Worm (Caenorhabditis elegans): Measurements from ENCODE around the gene Y59H11AR.3.

DNA sequence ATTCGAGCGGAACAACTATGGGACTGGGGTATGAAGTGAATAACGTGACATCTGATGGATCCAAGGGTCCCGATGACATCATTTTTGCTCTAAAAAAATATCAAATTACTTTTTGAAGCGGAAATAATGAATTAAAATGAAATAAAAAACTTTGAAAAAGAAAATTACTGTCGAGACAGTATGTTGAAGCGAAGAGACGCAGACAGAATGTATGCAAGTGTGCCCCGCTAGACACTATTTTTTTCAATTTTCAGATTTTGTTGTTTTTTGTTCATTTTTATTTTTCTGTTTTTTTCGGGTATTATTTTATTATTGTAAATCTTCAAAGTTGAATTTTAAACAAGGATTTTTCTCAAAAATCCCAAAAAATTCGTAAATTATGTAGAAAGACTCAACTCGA is 23.5 kb upstream of the Y59H11AR.3 start, which contains the start of gene F42A9.8:
- TF ChIP-seq klf-2 (GFP tag; conservative IDR thresholded peaks at IDR 0.05), result no peak
- no peak for TF ChIP-seq med-1 (GFP tag; optimal IDR thresholded peaks at IDR 0.05; ENCODE audit: insufficient read depth)
- no peak for TF ChIP-seq T22C8.4 (GFP tag; IDR thresholded peaks at IDR 0.05)
- no peak for TF ChIP-seq ztf-23 (GFP tag; IDR thresholded peaks at IDR 0.05)
- TF ChIP-seq flt-1 (GFP tag; IDR thresholded peaks at IDR 0.05), result no peak
- no peak for TF ChIP-seq cog-1 (tag; optimal IDR thresholded peaks at IDR 0.05)
- TF ChIP-seq ref-1 (GFP tag; conservative IDR thresholded peaks at IDR 0.05), result no peak
- no peak for TF ChIP-seq tab-1 (GFP tag; IDR thresholded peaks at IDR 0.05)

Data from whole organism, midembryonic.